Worm (Caenorhabditis elegans): ENCODE measurements around the gene mics-1.

DNA sequence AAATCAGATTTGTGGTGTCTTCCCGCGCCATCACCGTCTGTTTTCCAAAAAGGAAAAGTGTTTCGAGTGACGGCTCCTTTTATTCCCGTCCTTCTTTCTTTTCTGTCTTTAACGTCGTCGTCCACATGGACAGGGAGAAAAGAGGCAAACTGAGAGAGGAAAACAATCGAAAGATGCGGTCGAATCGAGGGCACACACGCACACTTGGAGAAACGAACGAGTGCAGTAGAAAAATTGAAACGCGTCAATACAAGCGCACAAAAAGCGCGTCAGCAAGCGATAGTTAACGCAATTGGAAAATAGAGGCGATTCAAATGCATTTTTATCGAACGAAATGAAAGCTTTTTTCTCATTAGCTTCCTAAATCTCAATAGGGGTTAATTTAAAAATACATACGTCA, 41.3 kb downstream of the mics-1 start:
- peak; percentile 35 for TF ChIP-seq dve-1 (tag; optimal IDR thresholded peaks at IDR 0.05)
- no peak for TF ChIP-seq lin-11 (tag; optimal IDR thresholded peaks at IDR 0.05)
- no peak for TF ChIP-seq ama-1 (optimal IDR thresholded peaks at IDR 0.05)

Data from whole organism, late embryonic.